Fruit fly (Drosophila melanogaster): ENCODE data around the gene CG4502.

dm6 chr2L:7232713-7233112 is 28.6 kb upstream of the CG4502 start, which contains the start of gene CG43800:
- TF ChIP-seq Pif1B (GFP tag; optimal IDR thresholded peaks at IDR 0.05), result no peak
- no peak for TF ChIP-seq Ets98B (GFP tag; IDR thresholded peaks at IDR 0.05)
- TF ChIP-seq CG32121 (GFP tag; IDR thresholded peaks at IDR 0.05), result no peak
- TF ChIP-seq Snoo (tag; optimal IDR thresholded peaks at IDR 0.05), result no peak
- TF ChIP-seq Pif1A (GFP tag; optimal IDR thresholded peaks at IDR 0.05), result no peak
- no peak for TF ChIP-seq D1 (tag; optimal IDR thresholded peaks at IDR 0.05)
- TF ChIP-seq CG12605 (GFP tag; IDR thresholded peaks at IDR 0.05), result no peak
- no peak for TF ChIP-seq CG34367 (tag; optimal IDR thresholded peaks at IDR 0.05)
- TF ChIP-seq CG8159 (tag; optimal IDR thresholded peaks at IDR 0.05), result no peak
- no peak for TF ChIP-seq rn (GFP tag; IDR thresholded peaks at IDR 0.05)
- TF ChIP-seq CG4496 (GFP tag; IDR thresholded peaks at IDR 0.05), result no peak
- no peak for TF ChIP-seq EcR (GFP tag; optimal IDR thresholded peaks at IDR 0.05)
- no peak for TF ChIP-seq CG14655 (GFP tag; optimal IDR thresholded peaks at IDR 0.05)
